Fruit fly (Drosophila melanogaster) whole organism, embryonic: Measurements from ENCODE around the gene CG10324.

ENCODE experiments used
- C15 ChIP-seq: fragments of 200-800 bp; sonication (Bioruptor generic); IDR thresholded peaks from 3 replicates; pipeline ENCODE4 v1.3.6; 2022; ENCODE audit warnings: missing biosample characterization, missing genetic modification characterization
- CG10366 ChIP-seq: fragments of 200-800 bp; sonication (Bioruptor generic); IDR thresholded peaks from 2 replicates; pipeline ENCODE4 v1.3.6; 2022; ENCODE audit warnings: missing biosample characterization, missing genetic modification characterization
- CG10431 ChIP-seq: fragments of 200-800 bp; sonication (Bioruptor generic); optimal IDR thresholded peaks from 3 replicates; lab custom pipeline; 2018; ENCODE audit warnings: missing biosample characterization, mild to moderate bottlenecking, missing genetic modification characterization
- CG10462 ChIP-seq: fragments of 200-800 bp; sonication (Bioruptor generic); optimal IDR thresholded peaks from 2 replicates; lab custom pipeline; 2016; ENCODE audit warnings: missing biosample characterization, missing genetic modification characterization
- CG11456 ChIP-seq: fragments of 200-800 bp; sonication (Bioruptor generic); IDR thresholded peaks from 3 replicates; pipeline ENCODE4 v1.3.6; 2022; ENCODE audit warnings: missing biosample characterization, missing genetic modification characterization
- CG14860 ChIP-seq: fragments of 200-800 bp; sonication (Bioruptor generic); IDR thresholded peaks from 3 replicates; pipeline ENCODE4 v1.3.6; 2022; ENCODE audit warnings: missing biosample characterization, missing genetic modification characterization; ENCODE audit not compliant: partially characterized antibody
- CG15011 ChIP-seq: fragments of 200-800 bp; sonication (Bioruptor generic); optimal IDR thresholded peaks from 3 replicates; lab custom pipeline; 2018; ENCODE audit warnings: missing biosample characterization, mild to moderate bottlenecking, missing genetic modification characterization
- CG17612 ChIP-seq: fragments of 200-800 bp; sonication (Bioruptor generic); IDR thresholded peaks from 2 replicates; pipeline ENCODE4 v1.3.6; 2022; ENCODE audit warnings: missing biosample characterization, missing genetic modification characterization
- CG17829 ChIP-seq: fragments of 200-800 bp; optimal IDR thresholded peaks from 2 replicates; lab custom pipeline; 2019; ENCODE audit warnings: missing biosample characterization, mild to moderate bottlenecking, missing genetic modification characterization, moderate library complexity
- CG3838 ChIP-seq: fragments of 200-800 bp; sonication (Bioruptor generic); optimal IDR thresholded peaks from 3 replicates; lab custom pipeline; 2016; ENCODE audit warnings: missing biosample characterization, missing genetic modification characterization
- CG3995 ChIP-seq: fragments of 200-800 bp; sonication (Bioruptor generic); optimal IDR thresholded peaks from 3 replicates; lab custom pipeline; 2016; ENCODE audit warnings: missing biosample characterization, missing genetic modification characterization
- CG43689 ChIP-seq: fragments of 200-800 bp; sonication (Bioruptor generic); IDR thresholded peaks from 2 replicates; pipeline ENCODE4 v1.3.6; 2022; ENCODE audit warnings: missing biosample characterization, missing genetic modification characterization
- CG6765 ChIP-seq: fragments of 200-800 bp; sonication (Bioruptor generic); optimal IDR thresholded peaks from 3 replicates; lab custom pipeline; 2017; ENCODE audit warnings: missing biosample characterization, mild to moderate bottlenecking, missing genetic modification characterization
- CG6791 ChIP-seq: fragments of 200-800 bp; sonication (Bioruptor generic); IDR thresholded peaks from 3 replicates; pipeline ENCODE4 v1.3.6; 2022; ENCODE audit warnings: missing biosample characterization, missing genetic modification characterization; ENCODE audit not compliant: partially characterized antibody
- CG9727 ChIP-seq: fragments of 200-800 bp; sonication (Bioruptor generic); optimal IDR thresholded peaks from 3 replicates; lab custom pipeline; 2017; ENCODE audit warnings: missing biosample characterization, mild to moderate bottlenecking, missing genetic modification characterization
- CTCF ChIP-seq: fragments of 200-800 bp; sonication (Bioruptor generic); optimal IDR thresholded peaks from 2 replicates; lab custom pipeline; 2017; ENCODE audit warnings: missing biosample characterization, mild to moderate bottlenecking, missing genetic modification characterization, moderate library complexity
- CoRest ChIP-seq: fragments of 200-800 bp; sonication (Bioruptor generic); optimal IDR thresholded peaks from 3 replicates; lab custom pipeline; 2018; ENCODE audit warnings: missing biosample characterization, mild to moderate bottlenecking, missing genetic modification characterization, moderate library complexity
- D19A ChIP-seq: fragments of 200-800 bp; optimal IDR thresholded peaks from 3 replicates; lab custom pipeline; 2019; ENCODE audit warnings: missing biosample characterization, mild to moderate bottlenecking, missing genetic modification characterization, moderate library complexity
- Dbx ChIP-seq: fragments of 200-800 bp; sonication (Bioruptor generic); IDR thresholded peaks from 3 replicates; pipeline ENCODE4 v1.3.6; 2022; ENCODE audit warnings: missing biosample characterization, missing genetic modification characterization
- ERR ChIP-seq: fragments of 200-800 bp; sonication (Bioruptor generic); optimal IDR thresholded peaks from 2 replicates; lab custom pipeline; 2016; ENCODE audit warnings: missing biosample characterization, missing genetic modification characterization
- Ets65A ChIP-seq: fragments of 200-800 bp; sonication (Bioruptor generic); peaks from one replicate; lab custom pipeline; 2016; ENCODE audit warnings: missing biosample characterization, missing genetic modification characterization
- HLH4C ChIP-seq: fragments of 200-800 bp; sonication (Bioruptor generic); IDR thresholded peaks from 3 replicates; pipeline ENCODE4 v1.3.6; 2022; ENCODE audit warnings: missing biosample characterization, missing genetic modification characterization; ENCODE audit not compliant: partially characterized antibody
- Med ChIP-seq: fragments of 200-800 bp; sonication (Bioruptor generic); peaks from one replicate; lab custom pipeline; 2016; ENCODE audit warnings: missing biosample characterization, missing genetic modification characterization, mild to moderate bottlenecking, inconsistent platforms, moderate library complexity
- Mrtf ChIP-seq: fragments of 200-800 bp; sonication (Bioruptor generic); IDR thresholded peaks from 3 replicates; pipeline ENCODE4 v1.3.6; 2022; ENCODE audit warnings: missing biosample characterization, missing genetic modification characterization
- Rfx ChIP-seq: fragments of 200-800 bp; sonication (Bioruptor generic); IDR thresholded peaks from 2 replicates; pipeline ENCODE4 v1.3.6; 2022; ENCODE audit warnings: missing biosample characterization, missing genetic modification characterization
- Spps ChIP-seq: fragments of 200-800 bp; sonication (Bioruptor generic); optimal IDR thresholded peaks from 2 replicates; lab custom pipeline; 2018; ENCODE audit warnings: missing biosample characterization, mild to moderate bottlenecking, missing genetic modification characterization
- amos ChIP-seq: fragments of 200-800 bp; sonication (Bioruptor generic); IDR thresholded peaks from 2 replicates; pipeline ENCODE4 v1.3.6; 2022; ENCODE audit warnings: missing biosample characterization, missing genetic modification characterization; ENCODE audit not compliant: partially characterized antibody
- chif ChIP-seq, 2 experiments: fragments of 200-800 bp; sonication (Bioruptor generic); optimal IDR thresholded peaks; 3 replicates each; lab custom pipeline; 2016; ENCODE audit warnings: missing biosample characterization in 2 of 2, missing genetic modification characterization in 2 of 2
- cwo ChIP-seq: fragments of 200-800 bp; sonication (Bioruptor generic); optimal IDR thresholded peaks from 3 replicates; lab custom pipeline; 2017; ENCODE audit warnings: missing biosample characterization, missing genetic modification characterization, mild to moderate bottlenecking, moderate library complexity, missing genetic modification reagents
- eve ChIP-seq, 2 experiments: fragments of >200 bp; optimal IDR thresholded peaks; 2 replicates each; lab custom pipeline; 2017; ENCODE audit warnings: missing biosample characterization in 2 of 2, missing genetic modification characterization in 2 of 2
- gce ChIP-seq: fragments of 200-800 bp; sonication (Bioruptor generic); IDR thresholded peaks from 3 replicates; pipeline ENCODE4 v1.3.6; 2022; ENCODE audit warnings: missing biosample characterization, missing genetic modification characterization
- gsb ChIP-seq: fragments of 200-800 bp; sonication (Bioruptor generic); IDR thresholded peaks from 2 replicates; pipeline ENCODE4 v1.3.6; 2022; ENCODE audit warnings: missing biosample characterization, missing genetic modification characterization
- hbn ChIP-seq: fragments of 200-800 bp; sonication (Bioruptor generic); IDR thresholded peaks from 2 replicates; pipeline ENCODE4 v1.3.6; 2022; ENCODE audit warnings: missing biosample characterization, missing genetic modification characterization; ENCODE audit not compliant: partially characterized antibody
- ken ChIP-seq: fragments of 200-800 bp; sonication (Bioruptor generic); IDR thresholded peaks from 3 replicates; pipeline ENCODE4 v1.3.6; 2022; ENCODE audit warnings: missing biosample characterization, missing genetic modification characterization
- nmo ChIP-seq: fragments of 200-800 bp; sonication (Bioruptor generic); optimal IDR thresholded peaks from 2 replicates; lab custom pipeline; 2018; ENCODE audit warnings: missing biosample characterization, mild to moderate bottlenecking, missing genetic modification characterization, moderate library complexity
- otp ChIP-seq: fragments of 200-800 bp; sonication (Bioruptor generic); IDR thresholded peaks from 3 replicates; pipeline ENCODE4, ENCODE4 v1.3.6; 2022; ENCODE audit warnings: missing biosample characterization, missing genetic modification characterization
- p53 ChIP-seq: fragments of 200-800 bp; sonication (Bioruptor generic); optimal IDR thresholded peaks from 2 replicates; lab custom pipeline; 2016; ENCODE audit warnings: missing biosample characterization, missing genetic modification characterization
- peb ChIP-seq: fragments of 200-800 bp; sonication (Bioruptor generic); IDR thresholded peaks from 2 replicates; pipeline ENCODE4 v1.3.6; 2022; ENCODE audit warnings: missing biosample characterization, missing genetic modification characterization
- run ChIP-seq: fragments of 200-800 bp; sonication (Bioruptor generic); optimal IDR thresholded peaks from 3 replicates; lab custom pipeline; 2018; ENCODE audit warnings: missing biosample characterization, mild to moderate bottlenecking, missing genetic modification characterization
- schlank ChIP-seq: fragments of 200-800 bp; sonication (Bioruptor generic); optimal IDR thresholded peaks from 2 replicates; lab custom pipeline; 2018; ENCODE audit warnings: missing biosample characterization, mild to moderate bottlenecking, missing genetic modification characterization
- tna ChIP-seq: fragments of 200-800 bp; sonication (Bioruptor generic); IDR thresholded peaks from 2 replicates; pipeline ENCODE4 v1.3.6; 2022; ENCODE audit warnings: missing biosample characterization, missing genetic modification characterization; ENCODE audit not compliant: partially characterized antibody
- trem ChIP-seq: fragments of 200-800 bp; optimal IDR thresholded peaks from 3 replicates; lab custom pipeline; 2019; ENCODE audit warnings: missing biosample characterization, mild to moderate bottlenecking, missing genetic modification characterization, moderate library complexity
- tup ChIP-seq: fragments of 200-800 bp; sonication (Bioruptor generic); optimal IDR thresholded peaks from 2 replicates; lab custom pipeline; 2016; ENCODE audit warnings: missing biosample characterization, mild to moderate bottlenecking, missing genetic modification characterization, moderate library complexity
- unpg ChIP-seq: fragments of 200-800 bp; sonication (Bioruptor generic); optimal IDR thresholded peaks from 3 replicates; lab custom pipeline; 2018; ENCODE audit warnings: missing biosample characterization, mild to moderate bottlenecking, missing genetic modification characterization, moderate library complexity
- zfh1 ChIP-seq: fragments of 200-800 bp; sonication (Bioruptor generic); IDR thresholded peaks from 3 replicates; pipeline ENCODE4 v1.3.6; 2022; ENCODE audit warnings: missing biosample characterization, missing genetic modification characterization

Gene CG10324

dm6 chr3R:16650950-16651349 lies 4.1 kb upstream of the CG10324 start, which contains the start of gene Mettl4 (continued):
- TF ChIP-seq CG17829 (no peak), CG3995 (GFP tag; lab: Kevin White, UChicago) (peak; percentile 64), CG15011 (GFP tag; lab: Kevin White, UChicago) (no peak), trem (tag; lab: Kevin White, UChicago) (peak; percentile 16), otp (GFP tag; lab: Robert Waterston, UW) (no peak), amos (GFP tag; lab: Robert Waterston, UW) (peak; percentile 67; the same call in 1 of the 2 replicates), ERR (GFP tag; lab: Kevin White, UChicago) (no peak), CG3838 (GFP tag; lab: Kevin White, UChicago) (no peak), ken (GFP tag; lab: Robert Waterston, UW) (no peak), CG10462 (GFP tag; lab: Kevin White, UChicago) (no peak), Spps (no peak), unpg (GFP tag; lab: Kevin White, UChicago) (no peak), CG9727 (no peak), CoRest (tag; lab: Kevin White, UChicago) (peak; percentile 1), nmo (no peak), tna (GFP tag; lab: Robert Waterston, UW) (peak; percentile 64; the same call in 1 of the 2 replicates), cwo (GFP tag; lab: Kevin White, UChicago) (no peak), CG6791 (peak; percentile 65; the same call in 2 of the 3 replicates), CG43689 (no peak), CG17612 (no peak), CG10366 (GFP tag; lab: Robert Waterston, UW) (no peak), CG14860 (GFP tag; lab: Robert Waterston, UW) (peak; percentile 51; the same call in 1 of the 3 replicates), gsb (GFP tag; lab: Robert Waterston, UW) (no peak), gce (GFP tag; lab: Robert Waterston, UW) (no peak), tup (GFP tag; lab: Kevin White, UChicago) (no peak), Mrtf (no peak), chif (GFP tag; optimal IDR thresholded peaks at IDR 0.05; lab: Kevin White, UChicago) (no peak), CTCF (GFP tag; lab: Kevin White, UChicago) (no peak)

DNA sequence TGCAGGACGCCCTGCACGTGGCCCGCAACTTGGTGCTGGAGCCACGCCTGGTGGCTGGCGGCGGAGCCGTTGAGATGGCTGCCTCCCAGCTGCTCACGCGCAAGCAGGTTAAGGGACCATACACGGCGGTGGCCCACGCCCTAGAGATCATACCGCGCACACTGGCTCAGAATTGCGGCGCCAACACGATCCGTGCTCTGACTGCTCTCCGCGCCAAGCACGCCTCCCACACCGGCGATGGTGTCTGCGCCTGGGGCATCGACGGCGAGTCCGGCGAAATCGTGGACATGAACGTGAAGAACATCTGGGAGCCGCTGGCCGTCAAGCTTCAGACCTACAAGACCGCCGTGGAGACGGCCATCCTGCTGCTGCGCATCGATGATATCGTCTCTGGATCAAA lies 2.5 kb upstream of the CG10324 start:
- TF ChIP-seq p53 (no peak), Ets65A (GFP tag; lab: Kevin White, UChicago) (peak; percentile 63), CG10462 (GFP tag; lab: Kevin White, UChicago) (no peak), zfh1 (GFP tag; lab: Robert Waterston, UW) (no peak), Med (GFP tag; lab: Kevin White, UChicago) (peak; percentile 66), Dbx (GFP tag; lab: Robert Waterston, UW) (peak; percentile 34; the same call in 1 of the 3 replicates), D19A (no peak), schlank (tag; lab: Kevin White, UChicago) (no peak), CG10431 (GFP tag; lab: Kevin White, UChicago) (no peak), CG6765 (GFP tag; lab: Kevin White, UChicago) (no peak), peb (GFP tag; lab: Robert Waterston, UW) (no peak), HLH4C (GFP tag; lab: Robert Waterston, UW) (no peak), run (tag; lab: Kevin White, UChicago) (no peak), CG6791 (0 out of 3 replicates have a peak, but pooled peaks have one; percentile 30), C15 (GFP tag; lab: Robert Waterston, UW) (no peak), eve (GFP tag; optimal IDR thresholded peaks at IDR 0.05; lab: Kevin White, UChicago) (no peak), Rfx (GFP tag; lab: Robert Waterston, UW) (0 out of 2 replicates have a peak, but pooled peaks have one; percentile 9), CG11456 (GFP tag; lab: Robert Waterston, UW) (no peak), hbn (0 out of 2 replicates have a peak, but pooled peaks have one; percentile 0)
- TF ChIP-seq, all 482 proteins: peak for 6
